Fruit fly (Drosophila melanogaster) whole organism, embryonic: Measurements from ENCODE around the gene Dlic.

Experiments used
- Atf-2 ChIP-seq: fragments of 200-800 bp; sonication (Bioruptor generic); optimal IDR thresholded peaks from 2 replicates; lab custom pipeline; 2016; ENCODE audit warnings: missing biosample characterization, missing genetic modification characterization
- Atf6 ChIP-seq: fragments of 200-800 bp; sonication (Bioruptor generic); IDR thresholded peaks from 2 replicates; pipeline ENCODE4 v1.3.6; 2022; ENCODE audit warnings: missing biosample characterization, missing genetic modification characterization
- C15 ChIP-seq: fragments of 200-800 bp; sonication (Bioruptor generic); IDR thresholded peaks from 3 replicates; pipeline ENCODE4 v1.3.6; 2022; ENCODE audit warnings: missing biosample characterization, missing genetic modification characterization
- CG11085 ChIP-seq: fragments of 200-800 bp; sonication (Bioruptor generic); IDR thresholded peaks from 2 replicates; pipeline ENCODE4 v1.3.6; 2022; ENCODE audit warnings: missing biosample characterization, missing genetic modification characterization
- CG11398 ChIP-seq: fragments of 200-800 bp; sonication (Bioruptor generic); optimal IDR thresholded peaks from 2 replicates; lab custom pipeline; 2016; ENCODE audit warnings: missing biosample characterization, missing genetic modification characterization
- CG11504 ChIP-seq: fragments of 200-800 bp; sonication (Bioruptor generic); optimal IDR thresholded peaks from 3 replicates; lab custom pipeline; 2019; ENCODE audit warnings: missing biosample characterization, mild to moderate bottlenecking, missing genetic modification characterization, moderate library complexity
- CG11695 ChIP-seq: fragments of 200-800 bp; sonication (Bioruptor generic); IDR thresholded peaks from 3 replicates; pipeline ENCODE4 v1.3.6; 2022; ENCODE audit warnings: missing biosample characterization, missing genetic modification characterization
- CG12155 ChIP-seq: fragments of 200-800 bp; sonication (Bioruptor generic); optimal IDR thresholded peaks from 3 replicates; lab custom pipeline; 2016; ENCODE audit warnings: missing biosample characterization, missing genetic modification characterization
- CG12391 ChIP-seq: fragments of 200-800 bp; sonication (Bioruptor generic); optimal IDR thresholded peaks from 3 replicates; lab custom pipeline; 2018; ENCODE audit warnings: missing biosample characterization, mild to moderate bottlenecking, missing genetic modification characterization, moderate library complexity
- CG13123 ChIP-seq: fragments of 200-800 bp; sonication (Bioruptor generic); optimal IDR thresholded peaks from 2 replicates; lab custom pipeline; 2016; ENCODE audit warnings: missing biosample characterization, missing genetic modification characterization
- CG13775 ChIP-seq: fragments of 200-800 bp; sonication (Bioruptor generic); optimal IDR thresholded peaks from 3 replicates; lab custom pipeline; 2017; ENCODE audit warnings: missing biosample characterization, mild to moderate bottlenecking, missing genetic modification characterization
- CG15011 ChIP-seq: fragments of 200-800 bp; sonication (Bioruptor generic); optimal IDR thresholded peaks from 3 replicates; lab custom pipeline; 2018; ENCODE audit warnings: missing biosample characterization, mild to moderate bottlenecking, missing genetic modification characterization
- CG15073 ChIP-seq: fragments of 200-800 bp; sonication (Bioruptor generic); optimal IDR thresholded peaks from 2 replicates; lab custom pipeline; 2016; ENCODE audit warnings: missing biosample characterization, missing genetic modification characterization
- CG15601 ChIP-seq: fragments of 200-800 bp; sonication (Bioruptor generic); optimal IDR thresholded peaks from 3 replicates; lab custom pipeline; 2019; ENCODE audit warnings: missing biosample characterization, mild to moderate bottlenecking, missing genetic modification characterization, moderate library complexity
- CG17568 ChIP-seq: fragments of 200-800 bp; sonication (Bioruptor generic); optimal IDR thresholded peaks from 2 replicates; lab custom pipeline; 2018; ENCODE audit warnings: missing biosample characterization, mild to moderate bottlenecking, missing genetic modification characterization, moderate library complexity
- CG2678 ChIP-seq: fragments of 200-800 bp; sonication (Bioruptor generic); optimal IDR thresholded peaks from 3 replicates; lab custom pipeline; 2019; ENCODE audit warnings: missing biosample characterization, mild to moderate bottlenecking, missing genetic modification characterization, moderate library complexity
- CG31365 ChIP-seq: fragments of 200-800 bp; sonication (Bioruptor generic); optimal IDR thresholded peaks from 2 replicates; lab custom pipeline; 2018; ENCODE audit warnings: missing biosample characterization, mild to moderate bottlenecking, missing genetic modification characterization
- CG43689 ChIP-seq: fragments of 200-800 bp; sonication (Bioruptor generic); IDR thresholded peaks from 2 replicates; pipeline ENCODE4 v1.3.6; 2022; ENCODE audit warnings: missing biosample characterization, missing genetic modification characterization
- CG4820 ChIP-seq: fragments of 200-800 bp; sonication (Bioruptor generic); optimal IDR thresholded peaks from 3 replicates; lab custom pipeline; 2016; ENCODE audit warnings: missing biosample characterization, missing genetic modification characterization
- CG6683 ChIP-seq: fragments of 200-800 bp; sonication (Bioruptor generic); optimal IDR thresholded peaks from 2 replicates; lab custom pipeline; 2017; ENCODE audit warnings: missing biosample characterization, mild to moderate bottlenecking, missing genetic modification characterization, missing genetic modification reagents
- CG7357 ChIP-seq: fragments of 200-800 bp; sonication (Bioruptor generic); IDR thresholded peaks from 3 replicates; pipeline ENCODE4 v1.3.6; 2022; ENCODE audit warnings: missing biosample characterization, missing genetic modification characterization
- CG7839 ChIP-seq: fragments of 200-800 bp; sonication (Bioruptor generic); optimal IDR thresholded peaks from 3 replicates; lab custom pipeline; 2018; ENCODE audit warnings: missing biosample characterization, mild to moderate bottlenecking, missing genetic modification characterization, moderate library complexity
- CG7928 ChIP-seq: fragments of 200-800 bp; sonication (Bioruptor generic); optimal IDR thresholded peaks from 2 replicates; lab custom pipeline; 2017; ENCODE audit warnings: missing biosample characterization, mild to moderate bottlenecking, missing genetic modification characterization
- CG8944 ChIP-seq: fragments of 200-800 bp; sonication (Bioruptor generic); optimal IDR thresholded peaks from 3 replicates; lab custom pipeline; 2016; ENCODE audit warnings: missing biosample characterization, missing genetic modification characterization
- D19B ChIP-seq: fragments of 200-800 bp; sonication (Bioruptor generic); optimal IDR thresholded peaks from 2 replicates; lab custom pipeline; 2017; ENCODE audit warnings: missing biosample characterization, mild to moderate bottlenecking, missing genetic modification characterization
- Deaf1 ChIP-seq: fragments of 200-800 bp; optimal IDR thresholded peaks from 3 replicates; lab custom pipeline; 2019; ENCODE audit warnings: missing biosample characterization, mild to moderate bottlenecking, missing genetic modification characterization, moderate library complexity
- Dp ChIP-seq: fragments of 200-800 bp; sonication (Bioruptor generic); optimal IDR thresholded peaks from 2 replicates; lab custom pipeline; 2018; ENCODE audit warnings: missing biosample characterization, mild to moderate bottlenecking, missing genetic modification characterization, moderate library complexity
- Hand ChIP-seq: fragments of 200-800 bp; sonication (Bioruptor generic); optimal IDR thresholded peaks from 2 replicates; lab custom pipeline; 2017; ENCODE audit warnings: mild to moderate bottlenecking, missing biosample characterization, missing genetic modification reagents, missing genetic modification characterization
- Jarid2 ChIP-seq: fragments of 200-800 bp; sonication (Bioruptor generic); optimal IDR thresholded peaks from 3 replicates; lab custom pipeline; 2017; ENCODE audit warnings: mild to moderate bottlenecking, missing biosample characterization, missing genetic modification reagents, missing genetic modification characterization
- Myb ChIP-seq: fragments of 200-800 bp; sonication (Bioruptor generic); optimal IDR thresholded peaks from 2 replicates; lab custom pipeline; 2016; ENCODE audit warnings: missing biosample characterization, missing genetic modification characterization
- Nf-YC ChIP-seq: fragments of 200-800 bp; optimal IDR thresholded peaks from 3 replicates; lab custom pipeline; 2019; ENCODE audit warnings: missing biosample characterization, mild to moderate bottlenecking, missing genetic modification characterization, moderate library complexity
- Opbp ChIP-seq: fragments of 200-800 bp; sonication (Bioruptor generic); IDR thresholded peaks from 3 replicates; pipeline ENCODE4 v1.3.6; 2022; ENCODE audit warnings: missing biosample characterization, missing genetic modification characterization; ENCODE audit not compliant: partially characterized antibody
- Sry-β ChIP-seq: fragments of 200-800 bp; sonication (Bioruptor generic); optimal IDR thresholded peaks from 2 replicates; lab custom pipeline; 2018; ENCODE audit warnings: missing biosample characterization, mild to moderate bottlenecking, missing genetic modification characterization, moderate library complexity
- YL-1 ChIP-seq: fragments of 200-800 bp; sonication (Bioruptor generic); optimal IDR thresholded peaks from 3 replicates; lab custom pipeline; 2017; ENCODE audit warnings: missing biosample characterization, mild to moderate bottlenecking, missing genetic modification characterization
- cato ChIP-seq: fragments of 200-800 bp; sonication (Bioruptor generic); optimal IDR thresholded peaks from 2 replicates; lab custom pipeline; 2016; ENCODE audit warnings: missing biosample characterization, missing genetic modification characterization, borderline replicate concordance
- cwo ChIP-seq: fragments of 200-800 bp; sonication (Bioruptor generic); optimal IDR thresholded peaks from 3 replicates; lab custom pipeline; 2017; ENCODE audit warnings: missing biosample characterization, missing genetic modification characterization, mild to moderate bottlenecking, moderate library complexity, missing genetic modification reagents
- dmrt99B ChIP-seq: fragments of 200-800 bp; sonication (Bioruptor generic); optimal IDR thresholded peaks from 2 replicates; lab custom pipeline; 2018; ENCODE audit warnings: missing biosample characterization, mild to moderate bottlenecking, missing genetic modification characterization, moderate library complexity
- dysf ChIP-seq: fragments of 200-800 bp; sonication (Bioruptor generic); IDR thresholded peaks from 3 replicates; pipeline ENCODE4 v1.3.6; 2022; ENCODE audit warnings: missing biosample characterization, missing genetic modification characterization
- esg ChIP-seq: fragments of 200-800 bp; sonication (Bioruptor generic); conservative IDR thresholded peaks from 2 replicates; pipeline ENCODE4 v1.3.6; 2022; ENCODE audit warnings: missing biosample characterization, missing genetic modification characterization
- exex ChIP-seq: fragments of 200-800 bp; sonication (Bioruptor generic); optimal IDR thresholded peaks from 4 replicates; lab custom pipeline; 2018; ENCODE audit warnings: missing biosample characterization, mild to moderate bottlenecking, missing genetic modification characterization, moderate library complexity
- fd102C ChIP-seq: fragments of 200-800 bp; sonication (Bioruptor generic); optimal IDR thresholded peaks from 2 replicates; lab custom pipeline; 2018; ENCODE audit warnings: missing biosample characterization, mild to moderate bottlenecking, missing genetic modification characterization, moderate library complexity
- inv ChIP-seq: fragments of 200-800 bp; sonication (Bioruptor generic); IDR thresholded peaks from 2 replicates; pipeline ENCODE4 v1.3.6; 2022; ENCODE audit warnings: missing biosample characterization, missing genetic modification characterization; ENCODE audit not compliant: partially characterized antibody
- mirr ChIP-seq: fragments of 200-800 bp; sonication (Bioruptor generic); optimal IDR thresholded peaks from 3 replicates; lab custom pipeline; 2018; ENCODE audit warnings: missing biosample characterization, mild to moderate bottlenecking, missing genetic modification characterization
- otp ChIP-seq: fragments of 200-800 bp; sonication (Bioruptor generic); IDR thresholded peaks from 3 replicates; pipeline ENCODE4, ENCODE4 v1.3.6; 2022; ENCODE audit warnings: missing biosample characterization, missing genetic modification characterization
- sens ChIP-seq: fragments of 200-800 bp; sonication (Bioruptor generic); peaks from one replicate; lab custom pipeline; 2016; ENCODE audit warnings: missing biosample characterization, missing genetic modification characterization
- sima ChIP-seq: fragments of 200-800 bp; sonication (Bioruptor generic); optimal IDR thresholded peaks from 2 replicates; lab custom pipeline; 2016; ENCODE audit warnings: missing biosample characterization, missing genetic modification characterization
- sqz ChIP-seq: fragments of 200-800 bp; sonication (Bioruptor generic); optimal IDR thresholded peaks from 3 replicates; lab custom pipeline; 2018; ENCODE audit warnings: missing biosample characterization, mild to moderate bottlenecking, missing genetic modification characterization
- twi ChIP-seq: fragments of 200-800 bp; optimal IDR thresholded peaks from 2 replicates; lab custom pipeline; 2019; ENCODE audit warnings: missing biosample characterization, mild to moderate bottlenecking, missing genetic modification characterization, moderate library complexity
- zf30C ChIP-seq: fragments of 200-800 bp; sonication (Bioruptor generic); optimal IDR thresholded peaks from 3 replicates; lab custom pipeline; 2018; ENCODE audit warnings: missing biosample characterization, mild to moderate bottlenecking, missing genetic modification characterization

Gene Dlic

dm6 chrX:11108148-11108844, 45.9 kb upstream of the Dlic start, which contains the start of gene Hsp60A (continued):
- TF ChIP-seq Hand: no peak
- no peak for TF ChIP-seq CG7357
- peak; percentile 59 for TF ChIP-seq CG15601 (tag; lab: Kevin White, UChicago)
- TF ChIP-seq CG31365 (tag; lab: Kevin White, UChicago): no peak
- no peak for TF ChIP-seq CG11695 (GFP tag; lab: Robert Waterston, UW)
- peak; percentile 43 for TF ChIP-seq Atf6
- TF ChIP-seq YL-1: peak; percentile 6
- TF ChIP-seq sens: peak; percentile 88
- no peak for TF ChIP-seq zf30C (GFP tag; lab: Kevin White, UChicago)
- TF ChIP-seq otp (GFP tag; lab: Robert Waterston, UW): 0 out of 3 replicates have a peak, but pooled peaks have one; percentile 13
- TF ChIP-seq inv (GFP tag; lab: Robert Waterston, UW): peak; percentile 81
- TF ChIP-seq Atf-2: no peak
- TF ChIP-seq dmrt99B (tag; lab: Kevin White, UChicago): peak; percentile 43
- peak; percentile 49 for TF ChIP-seq sqz (GFP tag; lab: Kevin White, UChicago)
- TF ChIP-seq fd102C: no peak
- peak; percentile 85 for TF ChIP-seq Dp (GFP tag; lab: Kevin White, UChicago)
- TF ChIP-seq CG12391 (tag; lab: Kevin White, UChicago): peak; percentile 74
- TF ChIP-seq CG8944: no peak
- TF ChIP-seq CG6683 (GFP tag; lab: Kevin White, UChicago): no peak
- TF ChIP-seq CG4820 (GFP tag; lab: Kevin White, UChicago): peak; percentile 44
- TF ChIP-seq Opbp (GFP tag; lab: Robert Waterston, UW): peak; percentile 69; the same call in 2 of the 3 replicates
- TF ChIP-seq cwo (GFP tag; lab: Kevin White, UChicago): no peak
- TF ChIP-seq CG11504 (tag; lab: Kevin White, UChicago): peak; percentile 62
- TF ChIP-seq CG12155 (GFP tag; lab: Kevin White, UChicago): peak; percentile 28
- no peak; the same call in 2 of the 3 replicates for TF ChIP-seq dysf (GFP tag; lab: Robert Waterston, UW)
- peak; percentile 67 for TF ChIP-seq CG2678
- no peak for TF ChIP-seq Sry-β (GFP tag; lab: Kevin White, UChicago)
- TF ChIP-seq Nf-YC (tag; lab: Kevin White, UChicago): peak; percentile 53
- no peak for TF ChIP-seq CG15011
- TF ChIP-seq mirr: no peak
- no peak for TF ChIP-seq C15 (GFP tag; lab: Robert Waterston, UW)
- no peak for TF ChIP-seq CG15073
- no peak for TF ChIP-seq Myb (GFP tag; lab: Kevin White, UChicago)
- TF ChIP-seq sima (GFP tag; lab: Kevin White, UChicago): no peak
- TF ChIP-seq exex (tag; lab: Kevin White, UChicago): peak; percentile 12
- TF ChIP-seq CG11085 (GFP tag; lab: Robert Waterston, UW): no peak
- peak; percentile 26 for TF ChIP-seq CG13123 (GFP tag; lab: Kevin White, UChicago)
- TF ChIP-seq esg (GFP tag; lab: Robert Waterston, UW): peak; percentile 24; the same call in 1 of the 2 replicates
- TF ChIP-seq CG11398 (GFP tag; lab: Kevin White, UChicago): no peak
- TF ChIP-seq twi (tag; lab: Kevin White, UChicago): no peak
- no peak for TF ChIP-seq D19B (GFP tag; lab: Kevin White, UChicago)
- no peak for TF ChIP-seq Deaf1
- no peak for TF ChIP-seq CG17568 (GFP tag; lab: Kevin White, UChicago)
- no peak for TF ChIP-seq CG7928 (GFP tag; lab: Kevin White, UChicago)
- TF ChIP-seq Jarid2 (GFP tag; lab: Kevin White, UChicago): no peak
- no peak for TF ChIP-seq cato (GFP tag; lab: Kevin White, UChicago)
- peak; percentile 48 for TF ChIP-seq CG13775
- no peak for TF ChIP-seq CG43689 (GFP tag; lab: Robert Waterston, UW)
- peak; percentile 59 for TF ChIP-seq CG7839 (tag; lab: Kevin White, UChicago)
